Fruit fly (Drosophila melanogaster) S2 (cell line): ENCODE data around the gene CG8461.

ENCODE experiments used
- CG8478 ChIP-seq: fragments of >200 bp; optimal IDR thresholded peaks from 2 replicates; lab custom pipeline; 2018
- CTCF ChIP-seq, 2 experiments: fragments of >200 bp; optimal IDR thresholded peaks; 2 replicates each; lab custom pipeline; 2018

dm6 chr3R:14496385-14496784, 17.1 kb downstream of the CG8461 start:
- TF ChIP-seq CTCF (optimal IDR thresholded peaks at IDR 0.05; lab: Kevin White, UChicago): no peak
- TF ChIP-seq CG8478: no peak
